Fruit fly (Drosophila melanogaster) whole organism, embryonic: ENCODE data around the gene CG15740.

ENCODE experiments used
- Atf6 ChIP-seq: fragments of 200-800 bp; sonication (Bioruptor generic); IDR thresholded peaks from 2 replicates; pipeline ENCODE4 v1.3.6; 2022; ENCODE audit warnings: missing biosample characterization, missing genetic modification characterization
- CG10366 ChIP-seq: fragments of 200-800 bp; sonication (Bioruptor generic); IDR thresholded peaks from 2 replicates; pipeline ENCODE4 v1.3.6; 2022; ENCODE audit warnings: missing biosample characterization, missing genetic modification characterization
- CG10565 ChIP-seq: fragments of 200-800 bp; sonication (Bioruptor generic); optimal IDR thresholded peaks from 3 replicates; lab custom pipeline; 2016; ENCODE audit warnings: missing biosample characterization, mild to moderate bottlenecking, missing genetic modification characterization
- CG11398 ChIP-seq: fragments of 200-800 bp; sonication (Bioruptor generic); optimal IDR thresholded peaks from 2 replicates; lab custom pipeline; 2016; ENCODE audit warnings: missing biosample characterization, missing genetic modification characterization
- CG12104 ChIP-seq: fragments of 200-800 bp; sonication (Bioruptor generic); optimal IDR thresholded peaks from 3 replicates; lab custom pipeline; 2016; ENCODE audit warnings: missing biosample characterization, missing genetic modification characterization
- CG12155 ChIP-seq: fragments of 200-800 bp; sonication (Bioruptor generic); optimal IDR thresholded peaks from 3 replicates; lab custom pipeline; 2016; ENCODE audit warnings: missing biosample characterization, missing genetic modification characterization
- CG1233 ChIP-seq: fragments of 200-800 bp; sonication (Bioruptor generic); optimal IDR thresholded peaks from 4 replicates; lab custom pipeline; 2018; ENCODE audit warnings: missing biosample characterization, mild to moderate bottlenecking, missing genetic modification characterization
- CG14014 ChIP-seq: fragments of 200-800 bp; sonication (Bioruptor generic); IDR thresholded peaks from 2 replicates; pipeline ENCODE4 v1.3.6; 2022; ENCODE audit warnings: missing biosample characterization, missing genetic modification characterization
- CG1647 ChIP-seq: fragments of 200-800 bp; sonication (Bioruptor generic); optimal IDR thresholded peaks from 3 replicates; lab custom pipeline; 2016; ENCODE audit warnings: missing biosample characterization, missing genetic modification characterization
- CG17328 ChIP-seq: fragments of 200-800 bp; sonication (Bioruptor generic); IDR thresholded peaks from 2 replicates; pipeline ENCODE4 v1.3.6; 2022; ENCODE audit warnings: missing biosample characterization, missing genetic modification characterization
- CG17359 ChIP-seq: fragments of 200-800 bp; sonication (Bioruptor generic); optimal IDR thresholded peaks from 3 replicates; lab custom pipeline; 2018; ENCODE audit warnings: missing biosample characterization, mild to moderate bottlenecking, missing genetic modification characterization, moderate library complexity
- CG17361 ChIP-seq: fragments of 200-800 bp; sonication (Bioruptor generic); IDR thresholded peaks from 3 replicates; pipeline ENCODE4 v1.3.6; 2022; ENCODE audit warnings: missing biosample characterization, missing genetic modification characterization
- CG18599 ChIP-seq: fragments of 200-800 bp; sonication (Bioruptor generic); optimal IDR thresholded peaks from 3 replicates; lab custom pipeline; 2017; ENCODE audit warnings: missing biosample characterization, missing genetic modification characterization, mild to moderate bottlenecking, moderate library complexity, missing genetic modification reagents
- CG31441 ChIP-seq: fragments of 200-800 bp; sonication (Bioruptor generic); IDR thresholded peaks from 2 replicates; pipeline ENCODE4 v1.3.6; 2022; ENCODE audit warnings: missing biosample characterization, missing genetic modification characterization
- CG3407 ChIP-seq: fragments of 200-800 bp; sonication (Bioruptor generic); optimal IDR thresholded peaks from 2 replicates; lab custom pipeline; 2018; ENCODE audit warnings: missing biosample characterization, mild to moderate bottlenecking, missing genetic modification characterization
- CG4360 ChIP-seq: fragments of 200-800 bp; sonication (Bioruptor generic); IDR thresholded peaks from 2 replicates; pipeline ENCODE4 v1.3.6; 2022; ENCODE audit warnings: missing biosample characterization, missing genetic modification characterization
- CG4404 ChIP-seq: fragments of 200-800 bp; sonication (Bioruptor generic); IDR thresholded peaks from 2 replicates; pipeline ENCODE4 v1.3.6; 2022; ENCODE audit warnings: missing biosample characterization, missing genetic modification characterization
- CG5245 ChIP-seq: fragments of 200-800 bp; sonication (Bioruptor generic); optimal IDR thresholded peaks from 3 replicates; lab custom pipeline; 2016; ENCODE audit warnings: missing biosample characterization, missing genetic modification characterization
- CG7556 ChIP-seq: fragments of 200-800 bp; sonication (Bioruptor generic); optimal IDR thresholded peaks from 2 replicates; lab custom pipeline; 2017; ENCODE audit warnings: missing biosample characterization, mild to moderate bottlenecking, missing genetic modification characterization
- CG7786 ChIP-seq: fragments of 200-800 bp; sonication (Bioruptor generic); optimal IDR thresholded peaks from 2 replicates; lab custom pipeline; 2016; ENCODE audit warnings: missing biosample characterization, missing genetic modification characterization
- Chrac-16 ChIP-seq: fragments of 200-800 bp; sonication (Bioruptor generic); optimal IDR thresholded peaks from 3 replicates; lab custom pipeline; 2016; ENCODE audit warnings: missing biosample characterization, missing genetic modification characterization
- D19A ChIP-seq: fragments of 200-800 bp; optimal IDR thresholded peaks from 3 replicates; lab custom pipeline; 2019; ENCODE audit warnings: missing biosample characterization, mild to moderate bottlenecking, missing genetic modification characterization, moderate library complexity
- Dbx ChIP-seq: fragments of 200-800 bp; sonication (Bioruptor generic); IDR thresholded peaks from 3 replicates; pipeline ENCODE4 v1.3.6; 2022; ENCODE audit warnings: missing biosample characterization, missing genetic modification characterization
- ERR ChIP-seq: fragments of 200-800 bp; sonication (Bioruptor generic); optimal IDR thresholded peaks from 2 replicates; lab custom pipeline; 2016; ENCODE audit warnings: missing biosample characterization, missing genetic modification characterization
- GATAe ChIP-seq: fragments of 200-800 bp; sonication (Bioruptor generic); conservative IDR thresholded peaks from 2 replicates; pipeline ENCODE4 v1.3.6; 2022; ENCODE audit warnings: missing biosample characterization, missing genetic modification characterization
- Gsc ChIP-seq: fragments of 200-800 bp; sonication (Bioruptor generic); IDR thresholded peaks from 2 replicates; pipeline ENCODE4 v1.3.6; 2022; ENCODE audit warnings: missing biosample characterization, missing genetic modification characterization
- Gug ChIP-seq: fragments of 200-800 bp; sonication (Bioruptor generic); IDR thresholded peaks from 4 replicates; pipeline ENCODE4 v1.3.6; 2022; ENCODE audit warnings: missing biosample characterization, missing genetic modification characterization
- Hr39 ChIP-seq: fragments of >200 bp; optimal IDR thresholded peaks from 2 replicates; lab custom pipeline; 2017
- Sox100B ChIP-seq: fragments of 200-800 bp; sonication (Bioruptor generic); optimal IDR thresholded peaks from 3 replicates; lab custom pipeline; 2018; ENCODE audit warnings: missing biosample characterization, mild to moderate bottlenecking, missing genetic modification characterization
- Tbp ChIP-seq: fragments of >200 bp; optimal IDR thresholded peaks from 2 replicates; lab custom pipeline; 2018; ENCODE audit warnings: missing biosample characterization, missing genetic modification characterization
- Trl ChIP-seq, 3 experiments: fragments of >200 bp in 2 of 3; fragments of 200-800 bp in 1 of 3; sonication (Bioruptor generic) in 1 of 3; optimal IDR thresholded peaks; 2 replicates in 1 of 3; 3 replicates in 2 of 3; lab custom pipeline; 2016 to 2017; ENCODE audit warnings: missing biosample characterization in 1 of 3, missing genetic modification characterization in 1 of 3
- YL-1 ChIP-seq: fragments of 200-800 bp; sonication (Bioruptor generic); optimal IDR thresholded peaks from 3 replicates; lab custom pipeline; 2017; ENCODE audit warnings: missing biosample characterization, mild to moderate bottlenecking, missing genetic modification characterization
- ac ChIP-seq: fragments of 200-800 bp; sonication (Bioruptor generic); optimal IDR thresholded peaks from 3 replicates; lab custom pipeline; 2017; ENCODE audit warnings: missing biosample characterization, mild to moderate bottlenecking, missing genetic modification characterization
- al ChIP-seq: fragments of 200-800 bp; sonication (Bioruptor generic); IDR thresholded peaks from 2 replicates; pipeline ENCODE4 v1.3.6; 2022; ENCODE audit warnings: missing biosample characterization, missing genetic modification characterization
- ap ChIP-seq: fragments of 200-800 bp; sonication (Bioruptor generic); IDR thresholded peaks from 2 replicates; pipeline ENCODE4 v1.3.6; 2022; ENCODE audit warnings: missing biosample characterization, missing genetic modification characterization
- eve ChIP-seq, 2 experiments: fragments of >200 bp; optimal IDR thresholded peaks; 2 replicates each; lab custom pipeline; 2017; ENCODE audit warnings: missing biosample characterization in 2 of 2, missing genetic modification characterization in 2 of 2
- ewg ChIP-seq: fragments of 200-800 bp; sonication (Bioruptor generic); optimal IDR thresholded peaks from 3 replicates; lab custom pipeline; 2017; ENCODE audit warnings: mild to moderate bottlenecking, missing biosample characterization, missing genetic modification reagents, missing genetic modification characterization
- gcm2 ChIP-seq: fragments of 200-800 bp; sonication (Bioruptor generic); optimal IDR thresholded peaks from 2 replicates; lab custom pipeline; 2016; ENCODE audit warnings: missing biosample characterization, missing genetic modification characterization
- gfzf ChIP-seq: fragments of 200-800 bp; sonication (Bioruptor generic); optimal IDR thresholded peaks from 2 replicates; lab custom pipeline; 2016; ENCODE audit warnings: missing biosample characterization, mild to moderate bottlenecking, missing genetic modification characterization, moderate library complexity
- gro ChIP-seq: fragments of 200-800 bp; sonication (Bioruptor generic); optimal IDR thresholded peaks from 2 replicates; lab custom pipeline; 2016; ENCODE audit warnings: missing biosample characterization, missing genetic modification characterization
- hth ChIP-seq: fragments of >200 bp; optimal IDR thresholded peaks from 2 replicates; lab custom pipeline; 2017; ENCODE audit warnings: inconsistent platforms
- org-1 ChIP-seq: fragments of 200-800 bp; sonication (Bioruptor generic); optimal IDR thresholded peaks from 2 replicates; lab custom pipeline; 2017; ENCODE audit warnings: missing biosample characterization, missing genetic modification characterization
- peb ChIP-seq: fragments of 200-800 bp; sonication (Bioruptor generic); IDR thresholded peaks from 2 replicates; pipeline ENCODE4 v1.3.6; 2022; ENCODE audit warnings: missing biosample characterization, missing genetic modification characterization
- phol ChIP-seq: fragments of 200-800 bp; sonication (Bioruptor generic); optimal IDR thresholded peaks from 3 replicates; lab custom pipeline; 2018; ENCODE audit warnings: missing biosample characterization, mild to moderate bottlenecking, missing genetic modification characterization, moderate library complexity
- schlank ChIP-seq: fragments of 200-800 bp; sonication (Bioruptor generic); optimal IDR thresholded peaks from 2 replicates; lab custom pipeline; 2018; ENCODE audit warnings: missing biosample characterization, mild to moderate bottlenecking, missing genetic modification characterization
- scrt ChIP-seq: fragments of 200-800 bp; sonication (Bioruptor generic); optimal IDR thresholded peaks from 2 replicates; lab custom pipeline; 2018; ENCODE audit warnings: missing biosample characterization, mild to moderate bottlenecking, missing genetic modification characterization, moderate library complexity
- stc ChIP-seq: fragments of 200-800 bp; sonication (Bioruptor generic); IDR thresholded peaks from 2 replicates; pipeline ENCODE4 v1.3.6; 2022; ENCODE audit warnings: missing biosample characterization, missing genetic modification characterization
- stwl ChIP-seq: fragments of 200-800 bp; sonication (Bioruptor generic); optimal IDR thresholded peaks from 3 replicates; lab custom pipeline; 2018; ENCODE audit warnings: missing biosample characterization, mild to moderate bottlenecking, missing genetic modification characterization, moderate library complexity
- tin ChIP-seq: fragments of 200-800 bp; sonication (Bioruptor generic); optimal IDR thresholded peaks from 3 replicates; lab custom pipeline; 2016; ENCODE audit warnings: missing biosample characterization, missing genetic modification characterization
- vnd ChIP-seq: fragments of 200-800 bp; sonication (Bioruptor generic); IDR thresholded peaks from 3 replicates; pipeline ENCODE4 v1.3.6; 2022; ENCODE audit warnings: missing biosample characterization, missing genetic modification characterization; ENCODE audit not compliant: partially characterized antibody
- zen2 ChIP-seq: fragments of 200-800 bp; sonication (Bioruptor generic); IDR thresholded peaks from 3 replicates; pipeline ENCODE4 v1.3.6; 2022; ENCODE audit warnings: missing biosample characterization, missing genetic modification characterization; ENCODE audit not compliant: partially characterized antibody
- zf30C ChIP-seq: fragments of 200-800 bp; sonication (Bioruptor generic); optimal IDR thresholded peaks from 3 replicates; lab custom pipeline; 2018; ENCODE audit warnings: missing biosample characterization, mild to moderate bottlenecking, missing genetic modification characterization
- zfh2 ChIP-seq: fragments of 200-800 bp; sonication (Bioruptor generic); optimal IDR thresholded peaks from 2 replicates; lab custom pipeline; 2016; ENCODE audit warnings: missing biosample characterization, missing genetic modification characterization

Gene CG15740

dm6 chrX:11886976-11887375, 41.1 kb upstream of the CG15740 start, which contains the start of the genes CG10353 and SelG (continued):
- TF ChIP-seq Chrac-16 (GFP tag; lab: Kevin White, UChicago): no peak
- TF ChIP-seq eve (GFP tag; optimal IDR thresholded peaks at IDR 0.05; lab: Kevin White, UChicago): no peak
- peak; percentile 58 for TF ChIP-seq zfh2
- TF ChIP-seq YL-1 (GFP tag; lab: Kevin White, UChicago): peak; percentile 69
- TF ChIP-seq stc (GFP tag; lab: Robert Waterston, UW): no peak
- peak; percentile 90 for TF ChIP-seq zen2 (GFP tag; lab: Robert Waterston, UW)
- TF ChIP-seq tin (GFP tag; lab: Kevin White, UChicago): peak; percentile 26
- no peak for TF ChIP-seq gcm2 (GFP tag; lab: Kevin White, UChicago)
- peak; percentile 72 for TF ChIP-seq ERR (GFP tag; lab: Kevin White, UChicago)
- TF ChIP-seq Gsc (GFP tag; lab: Robert Waterston, UW): no peak
- TF ChIP-seq CG3407: no peak
- peak; percentile 43 for TF ChIP-seq CG7786 (GFP tag; lab: Kevin White, UChicago)
- no peak for TF ChIP-seq al
- no peak for TF ChIP-seq CG5245 (GFP tag; lab: Kevin White, UChicago)
- TF ChIP-seq CG11398 (GFP tag; lab: Kevin White, UChicago): peak; percentile 5
- TF ChIP-seq Tbp (GFP tag; lab: Kevin White, UChicago): no peak
- no peak for TF ChIP-seq org-1 (GFP tag; lab: Kevin White, UChicago)
- no peak for TF ChIP-seq ewg (GFP tag; lab: Kevin White, UChicago)
- peak; percentile 26 for TF ChIP-seq CG18599 (GFP tag; lab: Kevin White, UChicago)
- TF ChIP-seq zf30C (GFP tag; lab: Kevin White, UChicago): no peak
- no peak for TF ChIP-seq peb (GFP tag; lab: Robert Waterston, UW)
- peak; percentile 33 for TF ChIP-seq CG12155 (GFP tag; lab: Kevin White, UChicago)
- 0 out of 2 replicates have a peak, but pooled peaks have one; percentile 11 for TF ChIP-seq CG10366 (GFP tag; lab: Robert Waterston, UW)
- peak; percentile 50 for TF ChIP-seq gro
- no peak for TF ChIP-seq Dbx (GFP tag; lab: Robert Waterston, UW)
- TF ChIP-seq ap (GFP tag; lab: Robert Waterston, UW): no peak
- no peak for TF ChIP-seq CG10565 (GFP tag; lab: Kevin White, UChicago)
- no peak for TF ChIP-seq Gug
- TF ChIP-seq CG7556 (GFP tag; lab: Kevin White, UChicago): no peak
- TF ChIP-seq CG14014 (GFP tag; lab: Robert Waterston, UW): no peak
- no peak for TF ChIP-seq CG31441
- TF ChIP-seq CG1647 (GFP tag; lab: Kevin White, UChicago): peak; percentile 38
- no peak for TF ChIP-seq CG4360 (GFP tag; lab: Robert Waterston, UW)
- no peak for TF ChIP-seq CG4404
- TF ChIP-seq CG17328 (GFP tag; lab: Robert Waterston, UW): no peak
- TF ChIP-seq scrt (GFP tag; lab: Kevin White, UChicago): peak; percentile 23
- peak; percentile 37 for TF ChIP-seq gfzf
- TF ChIP-seq D19A (tag; lab: Kevin White, UChicago): peak; percentile 33
- TF ChIP-seq GATAe (GFP tag; lab: Robert Waterston, UW): no peak
- TF ChIP-seq CG1233 (GFP tag; lab: Kevin White, UChicago): no peak
- no peak for TF ChIP-seq Hr39 (lab: Kevin White, UChicago)
- TF ChIP-seq vnd (GFP tag; lab: Robert Waterston, UW): peak; percentile 63
- no peak; the same call in 1 of the 2 replicates for TF ChIP-seq Atf6 (GFP tag; lab: Robert Waterston, UW)
- TF ChIP-seq Trl (optimal IDR thresholded peaks at IDR 0.05; lab: Kevin White, UChicago): no peak
- peak; percentile 45 for TF ChIP-seq Trl (GFP tag; optimal IDR thresholded peaks at IDR 0.05; lab: Kevin White, UChicago)
- no peak for TF ChIP-seq Sox100B (GFP tag; lab: Kevin White, UChicago)
- TF ChIP-seq CG12104: no peak
- TF ChIP-seq hth (lab: Kevin White, UChicago): no peak
- no peak for TF ChIP-seq ac
- TF ChIP-seq CG17361 (GFP tag; lab: Robert Waterston, UW): no peak
- TF ChIP-seq schlank: no peak
- TF ChIP-seq stwl (tag; lab: Kevin White, UChicago): peak; percentile 99
- no peak for TF ChIP-seq CG17359 (tag; lab: Kevin White, UChicago)
- TF ChIP-seq phol (tag; lab: Kevin White, UChicago): peak; percentile 27
